Worm (Caenorhabditis elegans) whole organism, L1 larva: ENCODE measurements around the gene srxa-12.

Source experiments
- elt-2 ChIP-seq: sonication (generic microtip); optimal IDR thresholded peaks from 2 replicates; lab custom pipeline; 2016; ENCODE audit warnings: missing genetic modification characterization, mild to moderate bottlenecking, inconsistent platforms, missing compliant biosample characterization, missing genetic modification reagents
- snpc-4 ChIP-seq: fragments of 150-350 bp; optimal IDR thresholded peaks from 2 replicates; lab custom pipeline; 2014; ENCODE audit warnings: missing biosample characterization, missing genetic modification characterization
- unc-98 ChIP-seq: fragments of 200-800 bp; sonication (Bioruptor generic); IDR thresholded peaks from 2 replicates; pipeline ENCODE4 v1.3.6; 2022; ENCODE audit warnings: missing genetic modification characterization, missing compliant biosample characterization

DNA sequence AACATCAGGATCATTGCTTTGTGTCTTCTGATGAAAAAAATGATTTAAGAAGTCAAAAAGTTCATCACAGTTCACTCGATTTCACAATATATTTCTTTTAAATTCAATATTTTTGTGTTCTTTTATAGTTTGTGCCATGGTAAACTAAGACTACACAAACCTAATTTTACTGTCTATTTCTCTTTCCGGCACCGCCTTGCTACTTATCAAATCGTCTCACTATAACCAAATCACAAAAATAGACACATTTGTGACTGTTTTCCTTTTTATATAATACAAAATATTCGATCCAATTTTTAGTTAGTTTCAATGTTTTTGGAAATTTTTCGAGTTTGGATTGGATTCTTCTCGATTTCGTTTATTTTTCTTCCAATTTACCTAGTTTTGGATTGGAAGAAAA, 27.6 kb downstream of the srxa-12 start, which contains the start of gene swt-6:
- no peak for TF ChIP-seq snpc-4
- no peak for TF ChIP-seq unc-98 (GFP tag; lab: Robert Waterston, UW)
- no peak for TF ChIP-seq elt-2 (tag; lab: Kevin White, UChicago)
